Fruit fly (Drosophila melanogaster): ENCODE data around the gene CG13912.

DNA sequence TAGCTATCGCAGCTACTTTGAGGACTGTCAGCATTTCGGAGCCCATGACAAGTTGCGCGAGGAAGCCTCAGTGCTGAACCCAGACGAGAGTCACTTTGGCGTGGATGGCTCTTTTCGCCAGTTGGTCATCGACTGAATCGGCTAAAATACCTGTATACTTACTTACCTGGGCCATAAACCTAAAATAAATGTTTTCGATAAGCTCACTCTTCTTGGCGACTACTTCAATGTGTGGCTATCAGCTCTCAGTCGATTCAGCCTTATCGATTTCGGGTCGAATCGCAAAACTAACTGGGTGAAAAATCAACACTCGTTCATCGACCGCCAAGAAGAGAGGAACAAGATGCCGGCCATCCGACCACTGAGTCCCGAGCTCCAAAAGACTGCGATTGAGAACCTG, 44.4 kb downstream of the CG13912 start, which contains the start of gene CG33966:
- TF ChIP-seq ovo (GFP tag; optimal IDR thresholded peaks at IDR 0.05) = no peak
- no peak for TF ChIP-seq CG7101 (tag; optimal IDR thresholded peaks at IDR 0.05)
- TF ChIP-seq bab1 (GFP tag; optimal IDR thresholded peaks at IDR 0.05) = no peak
- no peak for TF ChIP-seq CG12768 (GFP tag; optimal IDR thresholded peaks at IDR 0.05)
- no peak for TF ChIP-seq Mnt (GFP tag; optimal IDR thresholded peaks at IDR 0.05)
- no peak for TF ChIP-seq pad (GFP tag; optimal IDR thresholded peaks at IDR 0.05)
- no peak for TF ChIP-seq tj (GFP tag; optimal IDR thresholded peaks at IDR 0.05)
- no peak for TF ChIP-seq CG7045 (GFP tag; optimal IDR thresholded peaks at IDR 0.05)
- TF ChIP-seq toe (GFP tag; optimal IDR thresholded peaks at IDR 0.05) = no peak
- TF ChIP-seq Crg-1 (GFP tag; optimal IDR thresholded peaks at IDR 0.05) = no peak
- TF ChIP-seq CG1620 (GFP tag; optimal IDR thresholded peaks at IDR 0.05) = no peak
- TF ChIP-seq Clk (GFP tag; optimal IDR thresholded peaks at IDR 0.05) = no peak
- no peak for TF ChIP-seq kay (GFP tag; ENCODE audit: borderline replicate concordance)
- TF ChIP-seq CG11617 (GFP tag; optimal IDR thresholded peaks at IDR 0.05) = no peak
